Worm (Caenorhabditis elegans) whole organism, L1 larva: ENCODE data around the gene sto-3.

ENCODE experiments used
- Y116A8C.19 ChIP-seq: sonication (generic microtip); optimal IDR thresholded peaks from 2 replicates; lab custom pipeline; 2016; ENCODE audit warnings: missing compliant biosample characterization, missing genetic modification characterization, borderline replicate concordance
- aha-1 ChIP-seq: fragments of 150-350 bp; optimal IDR thresholded peaks from 2 replicates; lab custom pipeline; 2014; ENCODE audit warnings: missing biosample characterization, missing genetic modification characterization
- ama-1 ChIP-seq: fragments of 150-350 bp; optimal IDR thresholded peaks from 2 replicates; lab custom pipeline; 2014
- blmp-1 ChIP-seq: fragments of 150-350 bp; optimal IDR thresholded peaks from 2 replicates; lab custom pipeline; 2014; ENCODE audit warnings: missing biosample characterization, missing genetic modification characterization
- ceh-63 ChIP-seq: fragments of 200-800 bp; sonication (Bioruptor generic); optimal IDR thresholded peaks from 2 replicates; lab custom pipeline; 2018; ENCODE audit warnings: mild to moderate bottlenecking, missing genetic modification characterization, missing compliant biosample characterization
- ceh-90 ChIP-seq: sonication (generic microtip); optimal IDR thresholded peaks from 2 replicates; lab custom pipeline; 2016; ENCODE audit warnings: missing genetic modification characterization, missing compliant biosample characterization
- dsc-1 ChIP-seq: sonication (generic microtip); optimal IDR thresholded peaks from 2 replicates; lab custom pipeline; 2016; ENCODE audit warnings: mild to moderate bottlenecking, missing genetic modification characterization, missing compliant biosample characterization
- efl-3 ChIP-seq: fragments of 200-800 bp; sonication (Bioruptor generic); optimal IDR thresholded peaks from 2 replicates; lab custom pipeline; 2018; ENCODE audit warnings: mild to moderate bottlenecking, missing genetic modification characterization, missing compliant biosample characterization
- egl-13 ChIP-seq: sonication (generic microtip); optimal IDR thresholded peaks from 2 replicates; lab custom pipeline; 2016; ENCODE audit warnings: missing genotype, missing genetic modification reagents, missing genetic modification characterization, missing compliant biosample characterization
- fkh-10 ChIP-seq: sonication (generic microtip); optimal IDR thresholded peaks from 2 replicates; lab custom pipeline; 2017; ENCODE audit warnings: missing biosample characterization, missing genetic modification reagents, missing genetic modification characterization
- fkh-4 ChIP-seq: sonication (generic microtip); optimal IDR thresholded peaks from 2 replicates; lab custom pipeline; 2016; ENCODE audit warnings: missing compliant biosample characterization, missing genetic modification characterization, borderline replicate concordance
- fkh-8 ChIP-seq: sonication (generic microtip); optimal IDR thresholded peaks from 2 replicates; lab custom pipeline; 2016; ENCODE audit warnings: mild to moderate bottlenecking, missing genetic modification characterization, missing compliant biosample characterization
- fos-1 ChIP-seq: fragments of 150-350 bp; optimal IDR thresholded peaks from 2 replicates; lab custom pipeline; 2014; ENCODE audit warnings: missing biosample characterization, missing genetic modification characterization
- irx-1 ChIP-seq: sonication (generic microtip); optimal IDR thresholded peaks from 2 replicates; lab custom pipeline; 2016; ENCODE audit warnings: missing genetic modification characterization, missing compliant biosample characterization
- isw-1 ChIP-seq: fragments of 200-800 bp; sonication (Bioruptor generic); IDR thresholded peaks from 2 replicates; pipeline ENCODE4 v1.3.6; 2022; ENCODE audit warnings: missing genetic modification characterization, missing compliant biosample characterization
- lin-13 ChIP-seq: fragments of 150-350 bp; optimal IDR thresholded peaks from 2 replicates; lab custom pipeline; 2014; ENCODE audit warnings: missing biosample characterization, missing genetic modification reagents, missing genetic modification characterization
- lin-14 ChIP-seq: fragments of 200-800 bp; sonication (Bioruptor generic); optimal IDR thresholded peaks from 2 replicates; lab custom pipeline; 2018; ENCODE audit warnings: mild to moderate bottlenecking, missing genetic modification characterization, moderate library complexity, missing compliant biosample characterization
- lin-39 ChIP-seq: fragments of 150-350 bp; optimal IDR thresholded peaks from 2 replicates; lab custom pipeline; 2014; ENCODE audit warnings: missing biosample characterization, missing genetic modification reagents, missing genetic modification characterization
- lsy-2 ChIP-seq, 2 experiments: fragments of 150-350 bp; optimal IDR thresholded peaks; 2 replicates each; lab custom pipeline; 2014; ENCODE audit warnings: missing biosample characterization in 2 of 2, missing genetic modification characterization in 2 of 2
- mab-9 ChIP-seq: fragments of 200-800 bp; sonication (Bioruptor generic); IDR thresholded peaks from 2 replicates; pipeline ENCODE4 v1.3.6; 2022; ENCODE audit warnings: missing genetic modification reagents, missing genetic modification characterization, missing compliant biosample characterization
- mef-2 ChIP-seq: fragments of 150-350 bp; optimal IDR thresholded peaks from 2 replicates; lab custom pipeline; 2014; ENCODE audit warnings: missing biosample characterization, missing genetic modification characterization
- mep-1 ChIP-seq: fragments of 150-350 bp; optimal IDR thresholded peaks from 2 replicates; lab custom pipeline; 2014; ENCODE audit warnings: missing biosample characterization, missing genetic modification characterization
- nhr-11 ChIP-seq: fragments of 150-350 bp; optimal IDR thresholded peaks from 2 replicates; lab custom pipeline; 2014; ENCODE audit warnings: missing biosample characterization, missing genetic modification characterization
- nhr-19 ChIP-seq: fragments of 200-800 bp; sonication (Bioruptor generic); conservative IDR thresholded peaks from 2 replicates; pipeline ENCODE4 v1.3.6; 2022; ENCODE audit warnings: missing genetic modification characterization, missing compliant biosample characterization
- nhr-71 ChIP-seq: sonication (generic microtip); optimal IDR thresholded peaks from 2 replicates; lab custom pipeline; 2016; ENCODE audit warnings: mild to moderate bottlenecking, missing genetic modification characterization, moderate library complexity, missing compliant biosample characterization
- nhr-85 ChIP-seq: sonication (generic microtip); peaks from one replicate; lab custom pipeline; 2016; ENCODE audit warnings: missing genetic modification characterization, inconsistent platforms, missing compliant biosample characterization
- nhr-90 ChIP-seq: sonication (generic microtip); optimal IDR thresholded peaks from 2 replicates; lab custom pipeline; 2016; ENCODE audit warnings: mild to moderate bottlenecking, missing genetic modification characterization, missing compliant biosample characterization; ENCODE audit not compliant: poor library complexity
- pag-3 ChIP-seq: sonication (generic microtip); optimal IDR thresholded peaks from 2 replicates; lab custom pipeline; 2017; ENCODE audit warnings: missing genetic modification characterization, mild to moderate bottlenecking, missing compliant biosample characterization, antibody characterized with exemption, borderline replicate concordance; ENCODE audit not compliant: insufficient read depth
- pqm-1 ChIP-seq: sonication (generic microtip); optimal IDR thresholded peaks from 3 replicates; lab custom pipeline; 2017; ENCODE audit warnings: missing biosample characterization, missing genetic modification characterization
- rnt-1 ChIP-seq: sonication (generic microtip); optimal IDR thresholded peaks from 2 replicates; lab custom pipeline; 2016; ENCODE audit warnings: mild to moderate bottlenecking, missing genetic modification characterization, moderate library complexity, missing compliant biosample characterization
- skn-1 ChIP-seq: fragments of 150-350 bp; optimal IDR thresholded peaks from 2 replicates; lab custom pipeline; 2014; ENCODE audit warnings: missing biosample characterization, missing genetic modification characterization
- snpc-4 ChIP-seq: fragments of 150-350 bp; optimal IDR thresholded peaks from 2 replicates; lab custom pipeline; 2014; ENCODE audit warnings: missing biosample characterization, missing genetic modification characterization
- sox-4 ChIP-seq: sonication (generic microtip); optimal IDR thresholded peaks from 2 replicates; lab custom pipeline; 2016; ENCODE audit warnings: missing genetic modification characterization, missing compliant biosample characterization
- sup-37 ChIP-seq: fragments of 200-800 bp; sonication (Bioruptor generic); optimal IDR thresholded peaks from 2 replicates; lab custom pipeline; 2018; ENCODE audit warnings: mild to moderate bottlenecking, missing genetic modification characterization, missing compliant biosample characterization
- tbx-2 ChIP-seq: sonication (generic microtip); optimal IDR thresholded peaks from 2 replicates; lab custom pipeline; 2016; ENCODE audit warnings: missing genetic modification characterization, missing compliant biosample characterization
- unc-130 ChIP-seq: fragments of 150-350 bp; optimal IDR thresholded peaks from 2 replicates; lab custom pipeline; 2017; ENCODE audit warnings: missing biosample characterization, missing genetic modification characterization, inconsistent platforms
- unc-30 ChIP-seq: sonication (generic microtip); optimal IDR thresholded peaks from 2 replicates; lab custom pipeline; 2017; ENCODE audit warnings: missing biosample characterization, missing genetic modification characterization
- unc-62 ChIP-seq: fragments of 150-350 bp; optimal IDR thresholded peaks from 2 replicates; lab custom pipeline; 2014; ENCODE audit warnings: missing biosample characterization, missing genetic modification reagents, missing genetic modification characterization
- unc-86 ChIP-seq: sonication (generic microtip); optimal IDR thresholded peaks from 2 replicates; lab custom pipeline; 2016; ENCODE audit warnings: missing genetic modification characterization, missing compliant biosample characterization
- vab-15 ChIP-seq: sonication (generic microtip); optimal IDR thresholded peaks from 2 replicates; lab custom pipeline; 2017; ENCODE audit warnings: missing genotype, mild to moderate bottlenecking, missing genetic modification characterization, missing compliant biosample characterization
- zag-1 ChIP-seq: fragments of 150-350 bp; optimal IDR thresholded peaks from 2 replicates; lab custom pipeline; 2014; ENCODE audit warnings: missing biosample characterization, missing genetic modification characterization
- zip-4 ChIP-seq: fragments of 200-800 bp; sonication (Bioruptor generic); optimal IDR thresholded peaks from 2 replicates; lab custom pipeline; 2018; ENCODE audit warnings: mild to moderate bottlenecking, missing genetic modification characterization, moderate library complexity, missing compliant biosample characterization
- ztf-11 ChIP-seq, 2 experiments: sonication (generic microtip); optimal IDR thresholded peaks; 2 replicates each; lab custom pipeline; 2016 to 2017; ENCODE audit warnings: missing genetic modification characterization in 2 of 2, missing biosample characterization in 1 of 2, missing compliant biosample characterization in 1 of 2
- ztf-4 ChIP-seq: fragments of 150-350 bp; optimal IDR thresholded peaks from 2 replicates; lab custom pipeline; 2014; ENCODE audit warnings: missing biosample characterization, missing genetic modification characterization

The sto-3 gene

ce11 chrX:11607500-11607823 is 14.4 kb downstream of the sto-3 start:
- TF ChIP-seq lsy-2 (tag; optimal IDR thresholded peaks at IDR 0.05; lab: Kevin White, UChicago) (peak in 1 of 2 experiments; percentile 13), lin-39 (tag; lab: Kevin White, UChicago) (no peak), unc-86 (tag; lab: Kevin White, UChicago) (peak; percentile 70), fkh-8 (tag; lab: Kevin White, UChicago) (peak; percentile 77), egl-13 (tag; lab: Kevin White, UChicago) (peak; percentile 43), aha-1 (no peak), dsc-1 (tag; lab: Kevin White, UChicago) (peak; percentile 27), sox-4 (tag; lab: Kevin White, UChicago) (peak; percentile 38)

DNA sequence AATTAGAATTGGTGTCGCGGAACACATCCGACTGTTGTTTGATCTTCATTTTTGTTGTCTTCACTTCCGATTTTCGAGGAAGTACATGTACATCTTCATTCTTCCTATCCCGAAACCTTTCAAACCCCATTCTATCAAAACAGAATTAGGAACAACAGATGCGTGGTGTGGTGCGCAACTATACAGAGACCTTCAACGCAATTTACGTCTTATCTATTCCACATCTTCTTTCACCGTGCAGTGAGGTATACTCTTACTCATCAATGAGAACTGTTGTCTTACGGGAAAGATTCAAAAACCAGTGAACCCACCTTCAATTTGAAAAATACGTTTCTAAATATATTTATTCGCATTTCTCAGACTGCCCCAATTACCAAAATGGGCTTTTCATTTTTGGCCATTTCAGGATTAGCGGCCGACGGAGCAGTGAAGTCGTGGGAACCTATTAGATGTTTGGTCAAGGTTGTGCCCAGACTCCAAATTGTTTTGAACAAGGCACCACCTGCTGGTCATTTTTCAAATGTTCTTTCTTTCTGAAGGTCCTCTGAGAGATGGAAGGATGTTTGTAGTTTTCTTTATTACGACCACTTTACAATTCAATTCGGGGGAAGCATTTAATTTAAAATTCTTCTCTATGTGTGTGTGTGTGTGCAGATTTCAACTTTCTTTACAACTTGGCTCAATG is 14.9 kb downstream of the sto-3 start:
- TF ChIP-seq skn-1 (tag; lab: Kevin White, UChicago) (no peak), dsc-1 (tag; lab: Kevin White, UChicago) (peak; percentile 78), unc-30 (no peak), rnt-1 (tag; lab: Kevin White, UChicago) (peak; percentile 37), zag-1 (tag; lab: Kevin White, UChicago) (no peak), snpc-4 (no peak), blmp-1 (peak; percentile 61), sup-37 (GFP tag; lab: Kevin White, UChicago) (no peak), nhr-85 (tag; lab: Kevin White, UChicago) (peak; percentile 81), nhr-90 (tag; lab: Kevin White, UChicago) (peak; percentile 21), pqm-1 (tag; lab: Kevin White, UChicago) (no peak), tbx-2 (tag; lab: Kevin White, UChicago) (peak; percentile 4), mab-9 (no peak), nhr-71 (tag; lab: Kevin White, UChicago) (peak; percentile 61), efl-3 (GFP tag; lab: Kevin White, UChicago) (no peak), fkh-4 (tag; lab: Kevin White, UChicago) (peak; percentile 11), lin-14 (peak; percentile 47), mep-1 (tag; lab: Kevin White, UChicago) (peak; percentile 19), ztf-4 (tag; lab: Kevin White, UChicago) (peak; percentile 10)

DNA sequence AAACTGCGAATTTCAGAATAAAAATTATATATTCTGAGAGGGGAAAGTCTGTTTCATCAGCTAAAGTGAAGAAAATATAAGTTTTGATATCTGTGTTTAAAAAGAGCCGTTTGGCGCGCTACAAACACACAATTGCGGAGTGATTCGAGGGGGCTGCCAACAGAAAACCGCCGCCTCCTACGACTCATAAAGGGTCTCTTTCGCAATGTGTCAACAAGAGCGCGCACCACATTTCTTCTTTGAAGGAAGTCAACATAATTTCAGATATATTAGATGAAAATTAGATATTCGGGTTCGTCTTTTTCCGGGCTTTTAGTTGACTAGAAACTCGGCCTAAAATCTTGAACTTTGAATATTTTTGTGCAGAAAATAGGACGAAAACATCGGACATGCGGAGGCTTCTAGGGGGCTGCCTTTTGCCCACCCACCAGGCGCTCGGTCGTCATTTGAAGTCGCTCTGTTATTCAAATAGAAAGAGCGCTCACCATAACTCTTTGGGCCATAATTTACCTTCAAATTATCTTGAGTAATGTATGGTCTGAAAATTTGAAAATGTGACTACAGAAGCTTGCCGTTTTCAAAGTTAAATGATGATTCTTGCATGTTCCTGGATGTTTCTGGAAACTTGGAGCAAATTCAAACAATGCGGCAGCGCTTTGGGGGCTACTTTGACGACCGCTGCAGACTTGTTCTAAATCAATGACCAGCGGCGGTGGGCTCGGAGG is 16.0 kb downstream of the sto-3 start:
- TF ChIP-seq efl-3 (GFP tag; lab: Kevin White, UChicago): peak; percentile 83
- TF ChIP-seq fkh-8 (tag; lab: Kevin White, UChicago): peak; percentile 97
- peak; percentile 77 for TF ChIP-seq lin-39 (tag; lab: Kevin White, UChicago)
- peak; percentile 96 for TF ChIP-seq nhr-90 (tag; lab: Kevin White, UChicago)
- TF ChIP-seq ztf-4 (tag; lab: Kevin White, UChicago): peak; percentile 76
- TF ChIP-seq fkh-10 (GFP tag; lab: Kevin White, UChicago): peak; percentile 78
- peak; percentile 51 for TF ChIP-seq lin-13 (GFP tag; lab: Kevin White, UChicago)
- peak; percentile 99 for TF ChIP-seq dsc-1 (tag; lab: Kevin White, UChicago)
- TF ChIP-seq unc-62: no peak
- peak; percentile 82 to 90 for TF ChIP-seq ztf-11 (tag; optimal IDR thresholded peaks at IDR 0.05; lab: Kevin White, UChicago)
- TF ChIP-seq zip-4 (GFP tag; lab: Kevin White, UChicago): peak; percentile 100
- peak; percentile 28 for TF ChIP-seq blmp-1
- peak; percentile 55 for TF ChIP-seq unc-130 (tag; lab: Kevin White, UChicago)
- TF ChIP-seq Y116A8C.19 (tag; lab: Kevin White, UChicago): no peak
- TF ChIP-seq rnt-1 (tag; lab: Kevin White, UChicago): peak; percentile 89
- peak; percentile 15 for TF ChIP-seq skn-1 (tag; lab: Kevin White, UChicago)
- no peak for TF ChIP-seq ceh-90
- peak; percentile 86 for TF ChIP-seq nhr-11 (tag; lab: Kevin White, UChicago)
- peak; percentile 89 for TF ChIP-seq isw-1 (GFP tag; lab: Robert Waterston, UW)
- TF ChIP-seq ceh-63 (GFP tag; lab: Kevin White, UChicago): no peak
- peak; percentile 22 for TF ChIP-seq zag-1 (tag; lab: Kevin White, UChicago)
- TF ChIP-seq aha-1: peak; percentile 35
- TF ChIP-seq nhr-85 (tag; lab: Kevin White, UChicago): peak; percentile 100
- peak; percentile 98 for TF ChIP-seq nhr-71 (tag; lab: Kevin White, UChicago)
- TF ChIP-seq irx-1 (tag; lab: Kevin White, UChicago): peak; percentile 97
- no peak for TF ChIP-seq ama-1 (lab: Kevin White, UChicago)
- TF ChIP-seq tbx-2 (tag; lab: Kevin White, UChicago): peak; percentile 95
- TF ChIP-seq fos-1: peak; percentile 39
- no peak for TF ChIP-seq pag-3 (tag; lab: Kevin White, UChicago)
- TF ChIP-seq unc-30: peak; percentile 50
- no peak for TF ChIP-seq pqm-1 (tag; lab: Kevin White, UChicago)
- no peak for TF ChIP-seq mef-2 (tag; lab: Kevin White, UChicago)
- TF ChIP-seq nhr-19 (GFP tag; lab: Robert Waterston, UW): peak; percentile 87
- TF ChIP-seq vab-15 (tag; lab: Kevin White, UChicago): peak; percentile 2
